Worm (Caenorhabditis elegans) whole organism, young adult: Measurements from ENCODE around the gene ifta-2.
"Not testable (repeated sequence)": the region's sequence is repeated elsewhere in the genome, so short reads cannot be mapped to it uniquely, and the experiment has no call there.

Experiments
- B0019.2 ChIP-seq: fragments of 200-800 bp; sonication (Bioruptor generic); conservative IDR thresholded peaks from 2 replicates; pipeline ENCODE4 v1.3.6; 2022; ENCODE audit warnings: missing genetic modification reagents, missing genetic modification characterization, missing compliant biosample characterization
- C17E4.6 ChIP-seq: fragments of 200-800 bp; sonication (Bioruptor generic); IDR thresholded peaks from 2 replicates; pipeline ENCODE4 v1.3.6; 2022; ENCODE audit warnings: missing genetic modification reagents, missing genetic modification characterization, missing compliant biosample characterization
- F23B12.7 ChIP-seq: sonication (generic microtip); optimal IDR thresholded peaks from 2 replicates; lab custom pipeline; 2017; ENCODE audit warnings: missing genetic modification characterization, mild to moderate bottlenecking, missing compliant biosample characterization, antibody characterized with exemption, moderate library complexity; ENCODE audit not compliant: insufficient read depth
- F33H1.4 ChIP-seq: fragments of 200-800 bp; sonication (Bioruptor generic); IDR thresholded peaks from 2 replicates; pipeline ENCODE4 v1.3.6; 2022; ENCODE audit warnings: missing genetic modification reagents, missing genetic modification characterization, missing compliant biosample characterization
- F55B11.4 ChIP-seq: sonication (generic microtip); optimal IDR thresholded peaks from 2 replicates; lab custom pipeline; 2016; ENCODE audit warnings: missing compliant biosample characterization, missing genetic modification characterization, borderline replicate concordance; ENCODE audit not compliant: insufficient read depth
- akir-1 ChIP-seq: fragments of 200-800 bp; sonication (Bioruptor generic); optimal IDR thresholded peaks from 2 replicates; lab custom pipeline; 2018; ENCODE audit warnings: mild to moderate bottlenecking, missing genetic modification characterization, moderate library complexity, missing compliant biosample characterization
- attf-5 ChIP-seq: fragments of 200-800 bp; sonication (Bioruptor generic); optimal IDR thresholded peaks from 2 replicates; lab custom pipeline; 2018; ENCODE audit warnings: mild to moderate bottlenecking, missing genetic modification characterization, missing compliant biosample characterization
- bed-1 ChIP-seq: fragments of 200-800 bp; sonication (Bioruptor generic); IDR thresholded peaks from 2 replicates; pipeline ENCODE4 v1.3.6; 2022; ENCODE audit warnings: missing genetic modification reagents, missing genetic modification characterization, missing compliant biosample characterization
- bed-2 ChIP-seq: fragments of 200-800 bp; sonication (Bioruptor generic); IDR thresholded peaks from 2 replicates; pipeline ENCODE4 v1.3.6; 2022; ENCODE audit warnings: missing genetic modification reagents, missing genetic modification characterization, missing compliant biosample characterization
- ceh-40 ChIP-seq: fragments of 200-800 bp; sonication (Bioruptor generic); IDR thresholded peaks from 2 replicates; pipeline ENCODE4 v1.3.6; 2022; ENCODE audit warnings: missing genetic modification characterization, missing compliant biosample characterization
- ceh-58 ChIP-seq: fragments of 200-800 bp; sonication (Bioruptor generic); IDR thresholded peaks from 2 replicates; pipeline ENCODE4 v1.3.6; 2022; ENCODE audit warnings: missing genetic modification characterization, missing compliant biosample characterization
- chd-7 ChIP-seq: sonication (generic microtip); optimal IDR thresholded peaks from 2 replicates; lab custom pipeline; 2016; ENCODE audit warnings: mild to moderate bottlenecking, missing genetic modification characterization, moderate library complexity, missing compliant biosample characterization
- egrh-3 ChIP-seq: fragments of 200-800 bp; sonication (Bioruptor generic); IDR thresholded peaks from 2 replicates; pipeline ENCODE4 v1.3.6; 2022; ENCODE audit warnings: missing genetic modification reagents, missing genetic modification characterization, missing compliant biosample characterization
- ekl-4 ChIP-seq: fragments of 200-800 bp; sonication (Bioruptor generic); IDR thresholded peaks from 2 replicates; pipeline ENCODE4 v1.3.6; 2022; ENCODE audit warnings: missing genetic modification reagents, missing genetic modification characterization, missing compliant biosample characterization
- hsf-1 ChIP-seq: fragments of 200-800 bp; sonication (Bioruptor generic); IDR thresholded peaks from 2 replicates; pipeline ENCODE4 v1.3.6; 2022; ENCODE audit warnings: missing genetic modification reagents, missing genetic modification characterization, missing compliant biosample characterization
- let-526 ChIP-seq: fragments of 200-800 bp; sonication (Bioruptor generic); IDR thresholded peaks from 2 replicates; pipeline ENCODE4 v1.3.6; 2022; ENCODE audit warnings: missing genetic modification reagents, missing genetic modification characterization, missing compliant biosample characterization
- lin-26 ChIP-seq: fragments of 200-800 bp; sonication (Bioruptor generic); IDR thresholded peaks from 2 replicates; pipeline ENCODE4 v1.3.6; 2022; ENCODE audit warnings: missing genetic modification reagents, missing genetic modification characterization, missing compliant biosample characterization
- madf-6 ChIP-seq: fragments of 200-800 bp; sonication (Bioruptor generic); IDR thresholded peaks from 2 replicates; pipeline ENCODE4 v1.3.6; 2022; ENCODE audit warnings: missing genetic modification reagents, missing genetic modification characterization, missing compliant biosample characterization
- mel-28 ChIP-seq: sonication (generic microtip); optimal IDR thresholded peaks from 2 replicates; lab custom pipeline; 2016; ENCODE audit warnings: borderline replicate concordance, mild to moderate bottlenecking, missing genetic modification characterization, missing compliant biosample characterization
- nfya-2 ChIP-seq: fragments of 200-800 bp; sonication (Bioruptor generic); IDR thresholded peaks from 2 replicates; pipeline ENCODE4 v1.3.6; 2022; ENCODE audit warnings: missing genetic modification reagents, missing genetic modification characterization, missing compliant biosample characterization
- nhr-90 ChIP-seq: sonication (generic microtip); optimal IDR thresholded peaks from 2 replicates; lab custom pipeline; 2016; ENCODE audit warnings: missing genotype, mild to moderate bottlenecking, missing genetic modification characterization, missing compliant biosample characterization
- rcor-1 ChIP-seq: fragments of 200-800 bp; sonication (Bioruptor generic); IDR thresholded peaks from 2 replicates; pipeline ENCODE4 v1.3.6; 2022; ENCODE audit warnings: missing genetic modification reagents, missing genetic modification characterization, missing compliant biosample characterization
- rec-8 ChIP-seq, 2 experiments: sonication (generic microtip); optimal IDR thresholded peaks; 2 replicates each; lab custom pipeline; 2016; ENCODE audit warnings: mild to moderate bottlenecking in 2 of 2, missing genetic modification characterization in 2 of 2, missing genetic modification reagents in 2 of 2, missing genotype in 2 of 2, missing biosample characterization in 1 of 2, missing compliant biosample characterization in 1 of 2, moderate library complexity in 1 of 2
- rpc-1 ChIP-seq, 2 experiments: fragments of 150-350 bp in 1 of 2; sonication (generic microtip) in 1 of 2; optimal IDR thresholded peaks; 2 replicates each; lab custom pipeline; 2014 to 2018; ENCODE audit warnings: missing biosample characterization in 1 of 2, missing genetic modification characterization in 1 of 2, missing genetic modification reagents in 1 of 2, missing genotype in 1 of 2
- sea-2 ChIP-seq: fragments of 200-800 bp; sonication (Bioruptor generic); IDR thresholded peaks from 2 replicates; pipeline ENCODE4 v1.3.6; 2022; ENCODE audit warnings: missing genetic modification characterization, missing compliant biosample characterization
- snpc-1.1 ChIP-seq: sonication (generic microtip); optimal IDR thresholded peaks from 2 replicates; lab custom pipeline; 2017; ENCODE audit warnings: missing genetic modification characterization, mild to moderate bottlenecking, missing compliant biosample characterization, antibody characterized with exemption, moderate library complexity, missing genotype, missing genetic modification reagents; ENCODE audit not compliant: insufficient read depth
- snpc-1.3 ChIP-seq: sonication (generic microtip); optimal IDR thresholded peaks from 2 replicates; lab custom pipeline; 2017; ENCODE audit warnings: missing genetic modification characterization, mild to moderate bottlenecking, missing compliant biosample characterization, antibody characterized with exemption, moderate library complexity, missing genotype, missing genetic modification reagents; ENCODE audit not compliant: insufficient read depth
- snpc-4 ChIP-seq, 5 experiments: fragments of 150-350 bp in 1 of 5; sonication (generic microtip) in 4 of 5; optimal IDR thresholded peaks; 2 replicates each; lab custom pipeline; 2014 to 2018; ENCODE audit warnings: missing genetic modification characterization in 5 of 5, missing biosample characterization in 3 of 5, antibody characterized with exemption in 2 of 5, mild to moderate bottlenecking in 2 of 5, missing compliant biosample characterization in 2 of 5, missing genotype in 2 of 5, moderate library complexity in 2 of 5, missing genetic modification reagents in 1 of 5
- somi-1 ChIP-seq: fragments of 200-800 bp; sonication (Bioruptor generic); optimal IDR thresholded peaks from 2 replicates; lab custom pipeline; 2018; ENCODE audit warnings: mild to moderate bottlenecking, missing genetic modification characterization, missing compliant biosample characterization
- tlf-1 ChIP-seq: fragments of 200-800 bp; sonication (Bioruptor generic); optimal IDR thresholded peaks from 2 replicates; lab custom pipeline; 2018; ENCODE audit warnings: mild to moderate bottlenecking, missing genetic modification characterization, missing compliant biosample characterization
- unc-130 ChIP-seq: sonication (generic microtip); optimal IDR thresholded peaks from 2 replicates; lab custom pipeline; 2016; ENCODE audit warnings: missing genetic modification reagents, missing genetic modification characterization, missing compliant biosample characterization
- ztf-25 ChIP-seq: fragments of 200-800 bp; sonication (Bioruptor generic); IDR thresholded peaks from 2 replicates; pipeline ENCODE4 v1.3.6; 2022; ENCODE audit warnings: missing genetic modification reagents, missing genetic modification characterization, missing compliant biosample characterization
- ztf-6 ChIP-seq: fragments of 200-800 bp; sonication (Bioruptor generic); IDR thresholded peaks from 2 replicates; pipeline ENCODE4 v1.3.6; 2022; ENCODE audit warnings: missing genetic modification reagents, missing genetic modification characterization, missing compliant biosample characterization

The ifta-2 gene

DNA sequence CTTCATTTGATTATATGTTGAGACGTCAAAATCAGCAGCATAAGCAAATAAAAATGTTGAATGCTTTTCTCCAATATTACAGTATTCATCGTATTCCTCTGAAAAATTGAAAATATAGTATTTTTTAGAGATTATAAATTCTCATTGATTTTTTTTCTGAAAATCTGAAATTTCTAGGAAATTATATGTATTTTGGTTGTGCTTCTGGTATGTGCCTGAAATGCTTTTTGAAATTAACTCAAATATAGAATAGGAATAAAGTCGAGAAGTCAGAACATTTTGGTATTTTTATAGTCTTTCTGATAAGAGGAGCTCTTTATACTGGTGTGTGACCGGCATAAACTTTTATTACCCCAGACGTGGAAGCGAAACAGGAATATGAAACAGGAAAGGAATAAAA is 5.4 kb upstream of the ifta-2 start, which contains the start of gene T28F3.8:
Gene T28F3.8 (minus strand): TSS at position 101 of the 400 bp plus-strand sequence.
- not testable (repeated sequence) for TF ChIP-seq hsf-1 (GFP tag; lab: Robert Waterston, UW); ceh-58 (GFP tag; lab: Robert Waterston, UW); tlf-1

DNA sequence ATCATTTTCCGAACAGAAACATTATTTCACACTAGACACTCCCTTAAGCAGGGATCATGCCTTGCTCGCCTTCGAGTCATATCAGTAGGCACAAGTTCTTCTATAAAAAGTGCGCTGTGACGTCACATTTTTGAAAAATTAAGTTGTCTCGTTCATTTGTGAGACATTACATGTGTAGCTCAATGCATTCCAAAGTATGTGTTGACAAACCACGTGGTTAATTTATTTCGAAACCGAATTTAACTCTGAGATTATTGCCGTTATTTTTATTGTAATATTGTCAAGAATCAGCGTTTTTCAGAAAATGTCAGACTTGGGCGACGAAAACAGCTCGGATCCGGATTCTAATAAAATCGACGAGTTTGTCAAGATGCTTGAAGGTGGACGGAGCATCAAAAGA is 7.3 kb downstream of the ifta-2 start, which contains the start of gene T28F3.5:
Gene T28F3.5 (plus strand): TSS at position 301 of the 400 bp plus-strand sequence.
- TF ChIP-seq F23B12.7 (tag; lab: Kevin White, UChicago): no peak
- no peak for TF ChIP-seq nfya-2 (GFP tag; lab: Robert Waterston, UW)
- TF ChIP-seq bed-1 (GFP tag; lab: Robert Waterston, UW): no peak
- no peak for TF ChIP-seq mel-28 (tag; lab: Kevin White, UChicago)
- TF ChIP-seq rpc-1 (optimal IDR thresholded peaks at IDR 0.05; lab: Kevin White, UChicago): no peak
- no peak for TF ChIP-seq rpc-1 (tag; optimal IDR thresholded peaks at IDR 0.05; lab: Kevin White, UChicago)
- no peak for TF ChIP-seq F33H1.4
- no peak for TF ChIP-seq egrh-3 (GFP tag; lab: Robert Waterston, UW)
- no peak for TF ChIP-seq chd-7
- no peak for TF ChIP-seq ztf-6 (GFP tag; lab: Robert Waterston, UW)
- no peak for TF ChIP-seq snpc-1.1 (tag; lab: Kevin White, UChicago)
- TF ChIP-seq sea-2 (GFP tag; lab: Robert Waterston, UW): no peak
- no peak for TF ChIP-seq snpc-1.3
- TF ChIP-seq rec-8 (tag; optimal IDR thresholded peaks at IDR 0.05; lab: Kevin White, UChicago): no peak

DNA sequence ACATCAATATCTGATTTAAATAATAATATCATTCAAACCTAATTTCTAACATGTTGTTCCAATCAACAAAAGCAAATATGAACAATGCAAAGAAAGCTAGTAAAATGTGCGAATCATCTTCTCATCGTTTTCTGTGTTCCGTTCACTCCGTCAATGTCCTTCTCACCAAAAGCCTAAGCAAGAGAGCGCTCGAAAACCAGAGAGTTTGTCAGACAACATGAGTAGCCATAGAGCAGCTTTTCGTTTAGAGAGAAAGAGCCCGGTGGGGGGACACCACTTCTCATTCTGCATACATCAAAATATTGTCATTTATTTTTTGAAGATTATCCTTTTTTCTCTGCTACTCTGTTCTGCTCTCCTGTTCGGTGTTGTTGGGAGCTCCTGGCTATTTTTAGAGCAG is 8.2 kb downstream of the ifta-2 start:
- TF ChIP-seq egrh-3 (GFP tag; lab: Robert Waterston, UW) (no peak), bed-2 (GFP tag; lab: Robert Waterston, UW) (no peak), unc-130 (GFP tag; lab: Kevin White, UChicago) (no peak), madf-6 (GFP tag; lab: Robert Waterston, UW) (no peak), akir-1 (GFP tag; lab: Kevin White, UChicago) (no peak), rcor-1 (no peak), ceh-40 (GFP tag; lab: Robert Waterston, UW) (no peak), F55B11.4 (tag; lab: Kevin White, UChicago) (no peak), let-526 (GFP tag; lab: Robert Waterston, UW) (no peak), attf-5 (GFP tag; lab: Kevin White, UChicago) (no peak), B0019.2 (GFP tag; lab: Robert Waterston, UW) (no peak), ekl-4 (GFP tag; lab: Robert Waterston, UW) (no peak), ztf-25 (GFP tag; lab: Robert Waterston, UW) (no peak), C17E4.6 (GFP tag; lab: Robert Waterston, UW) (no peak), nhr-90 (no peak), somi-1 (GFP tag; lab: Kevin White, UChicago) (no peak), lin-26 (GFP tag; lab: Robert Waterston, UW) (no peak), snpc-4 (GFP tag; optimal IDR thresholded peaks at IDR 0.05; lab: Kevin White, UChicago) (no peak), snpc-4 (tag; optimal IDR thresholded peaks at IDR 0.05; lab: Kevin White, UChicago) (no peak)
